Worm (Caenorhabditis elegans) whole organism, L2 larva: Measurements from ENCODE around the gene rad-50.

Experiments used
- C34F6.9 ChIP-seq: fragments of 150-350 bp; optimal IDR thresholded peaks from 2 replicates; lab custom pipeline; 2014; ENCODE audit warnings: missing biosample characterization, missing genetic modification characterization
- F13H6.1 ChIP-seq: sonication (generic microtip); optimal IDR thresholded peaks from 2 replicates; lab custom pipeline; 2016; ENCODE audit warnings: missing genetic modification characterization, missing compliant biosample characterization
- R02D3.7 ChIP-seq: fragments of 150-350 bp; optimal IDR thresholded peaks from 2 replicates; lab custom pipeline; 2014; ENCODE audit warnings: missing biosample characterization, missing genetic modification characterization
- Y55F3AM.14 ChIP-seq: fragments of 200-800 bp; sonication (Bioruptor generic); optimal IDR thresholded peaks from 2 replicates; lab custom pipeline; 2018; ENCODE audit warnings: mild to moderate bottlenecking, missing genetic modification characterization, missing compliant biosample characterization
- ZK546.5 ChIP-seq: sonication (generic microtip); optimal IDR thresholded peaks from 2 replicates; lab custom pipeline; 2017; ENCODE audit warnings: missing biosample characterization, missing genetic modification characterization
- alr-1 ChIP-seq: fragments of 150-350 bp; optimal IDR thresholded peaks from 2 replicates; lab custom pipeline; 2014; ENCODE audit warnings: missing biosample characterization, missing genetic modification characterization
- aly-2 ChIP-seq: fragments of 150-350 bp; optimal IDR thresholded peaks from 2 replicates; lab custom pipeline; 2014; ENCODE audit warnings: missing biosample characterization, missing genetic modification characterization
- blmp-1 ChIP-seq: sonication (generic microtip); optimal IDR thresholded peaks from 2 replicates; lab custom pipeline; 2017; ENCODE audit warnings: missing genetic modification characterization, mild to moderate bottlenecking, missing compliant biosample characterization, antibody characterized with exemption, moderate library complexity; ENCODE audit not compliant: insufficient read depth
- ceh-16 ChIP-seq: fragments of 150-350 bp; optimal IDR thresholded peaks from 2 replicates; lab custom pipeline; 2014; ENCODE audit warnings: missing biosample characterization, missing genetic modification characterization
- ceh-82 ChIP-seq: fragments of 150-350 bp; optimal IDR thresholded peaks from 2 replicates; lab custom pipeline; 2014; ENCODE audit warnings: missing biosample characterization, missing genetic modification characterization
- crh-2 ChIP-seq: sonication (generic microtip); optimal IDR thresholded peaks from 2 replicates; lab custom pipeline; 2017; ENCODE audit warnings: missing biosample characterization, missing genetic modification characterization
- dmd-4 ChIP-seq: sonication (generic microtip); optimal IDR thresholded peaks from 2 replicates; lab custom pipeline; 2017; ENCODE audit warnings: missing biosample characterization, missing genetic modification characterization
- elt-1 ChIP-seq: fragments of 150-350 bp; optimal IDR thresholded peaks from 2 replicates; lab custom pipeline; 2014; ENCODE audit warnings: missing biosample characterization, missing genetic modification characterization
- elt-3 ChIP-seq: sonication (generic microtip); optimal IDR thresholded peaks from 2 replicates; lab custom pipeline; 2017; ENCODE audit warnings: missing biosample characterization, missing genetic modification characterization
- fos-1 ChIP-seq: fragments of 150-350 bp; optimal IDR thresholded peaks from 2 replicates; lab custom pipeline; 2014; ENCODE audit warnings: missing biosample characterization, missing genetic modification characterization
- gmeb-1 ChIP-seq: fragments of 150-350 bp; optimal IDR thresholded peaks from 2 replicates; lab custom pipeline; 2014; ENCODE audit warnings: missing biosample characterization, missing genetic modification characterization
- lin-11 ChIP-seq: fragments of 150-350 bp; sonication (generic microtip); optimal IDR thresholded peaks from 2 replicates; lab custom pipeline; 2014; ENCODE audit warnings: missing biosample characterization, missing genetic modification characterization, inconsistent platforms, mixed read lengths
- lin-13 ChIP-seq: fragments of 150-350 bp; optimal IDR thresholded peaks from 2 replicates; lab custom pipeline; 2014; ENCODE audit warnings: missing biosample characterization, missing genetic modification reagents, missing genetic modification characterization
- lsy-2 ChIP-seq, 2 experiments: fragments of 150-350 bp in 1 of 2; sonication (generic microtip) in 1 of 2; optimal IDR thresholded peaks; 2 replicates each; lab custom pipeline; 2014 to 2017; ENCODE audit warnings: missing biosample characterization in 2 of 2, missing genetic modification characterization in 2 of 2
- mab-5 ChIP-seq: fragments of 150-350 bp; optimal IDR thresholded peaks from 2 replicates; lab custom pipeline; 2014; ENCODE audit warnings: missing biosample characterization, missing genetic modification characterization
- mbf-1 ChIP-seq: sonication (generic microtip); optimal IDR thresholded peaks from 2 replicates; lab custom pipeline; 2017; ENCODE audit warnings: missing biosample characterization, missing genetic modification characterization
- mdl-1 ChIP-seq, 2 experiments: fragments of 150-350 bp in 1 of 2; sonication (generic microtip) in 1 of 2; optimal IDR thresholded peaks; 2 replicates each; lab custom pipeline; 2017; ENCODE audit warnings: missing biosample characterization in 2 of 2, missing genetic modification characterization in 2 of 2
- nhr-10 ChIP-seq: sonication (generic microtip); optimal IDR thresholded peaks from 2 replicates; lab custom pipeline; 2017; ENCODE audit warnings: missing biosample characterization, missing genetic modification characterization
- nhr-11 ChIP-seq: fragments of 150-350 bp; optimal IDR thresholded peaks from 2 replicates; lab custom pipeline; 2014; ENCODE audit warnings: missing biosample characterization, missing genetic modification characterization
- nhr-129 ChIP-seq: fragments of 150-350 bp; optimal IDR thresholded peaks from 2 replicates; lab custom pipeline; 2014; ENCODE audit warnings: missing biosample characterization, missing genetic modification characterization
- nhr-21 ChIP-seq: fragments of 150-350 bp; optimal IDR thresholded peaks from 2 replicates; lab custom pipeline; 2014; ENCODE audit warnings: missing biosample characterization, missing genetic modification characterization
- nhr-23 ChIP-seq: fragments of 150-350 bp; optimal IDR thresholded peaks from 2 replicates; lab custom pipeline; 2014; ENCODE audit warnings: missing biosample characterization, missing genetic modification reagents, missing genetic modification characterization
- nhr-237 ChIP-seq: fragments of 150-350 bp; optimal IDR thresholded peaks from 2 replicates; lab custom pipeline; 2014; ENCODE audit warnings: missing biosample characterization, missing genetic modification characterization
- nhr-25 ChIP-seq: fragments of 150-350 bp; sonication (generic microtip); optimal IDR thresholded peaks from 3 replicates; lab custom pipeline; 2014; ENCODE audit warnings: missing biosample characterization, missing genetic modification characterization
- nhr-6 ChIP-seq: fragments of 150-350 bp; optimal IDR thresholded peaks from 2 replicates; lab custom pipeline; 2014; ENCODE audit warnings: missing biosample characterization, missing genetic modification characterization
- nhr-77 ChIP-seq: fragments of 150-350 bp; optimal IDR thresholded peaks from 2 replicates; lab custom pipeline; 2014; ENCODE audit warnings: missing biosample characterization, missing genetic modification characterization
- peb-1 ChIP-seq: fragments of 150-350 bp; optimal IDR thresholded peaks from 2 replicates; lab custom pipeline; 2014; ENCODE audit warnings: missing biosample characterization, missing genetic modification characterization
- sma-9 ChIP-seq, 2 experiments: fragments of 150-350 bp in 1 of 2; sonication (generic microtip) in 1 of 2; optimal IDR thresholded peaks; 2 replicates each; lab custom pipeline; 2014 to 2016; ENCODE audit warnings: missing genetic modification characterization in 2 of 2, mild to moderate bottlenecking in 1 of 2, missing biosample characterization in 1 of 2, missing compliant biosample characterization in 1 of 2, missing genetic modification reagents in 1 of 2, moderate library complexity in 1 of 2
- snpc-4 ChIP-seq: fragments of 150-350 bp; optimal IDR thresholded peaks from 2 replicates; lab custom pipeline; 2014; ENCODE audit warnings: missing biosample characterization, missing genetic modification characterization
- unc-39 ChIP-seq: fragments of 150-350 bp; optimal IDR thresholded peaks from 2 replicates; lab custom pipeline; 2014; ENCODE audit warnings: missing biosample characterization, missing genetic modification characterization
- unc-55 ChIP-seq: fragments of 150-350 bp; sonication (generic microtip); optimal IDR thresholded peaks from 3 replicates; lab custom pipeline; 2014; ENCODE audit warnings: missing biosample characterization, missing genetic modification reagents, missing genetic modification characterization
- unc-62 ChIP-seq: fragments of 150-350 bp; optimal IDR thresholded peaks from 2 replicates; lab custom pipeline; 2014; ENCODE audit warnings: missing biosample characterization, missing genetic modification reagents, missing genetic modification characterization
- ztf-11 ChIP-seq: sonication (generic microtip); optimal IDR thresholded peaks from 2 replicates; lab custom pipeline; 2017; ENCODE audit warnings: missing biosample characterization, missing genetic modification characterization
- ztf-4 ChIP-seq: fragments of 150-350 bp; optimal IDR thresholded peaks from 2 replicates; lab custom pipeline; 2014; ENCODE audit warnings: missing biosample characterization, missing genetic modification characterization

rad-50 gene

ce11 chrV:12235502-12235901 lies 9.9 kb upstream of the rad-50 start:
- no peak for TF ChIP-seq nhr-77 (tag; lab: Kevin White, UChicago)
- no peak for TF ChIP-seq nhr-10 (tag; lab: Kevin White, UChicago)
- peak; percentile 32 for TF ChIP-seq C34F6.9 (tag; lab: Kevin White, UChicago)
- no peak for TF ChIP-seq R02D3.7 (tag; lab: Kevin White, UChicago)
- no peak for TF ChIP-seq nhr-21 (tag; lab: Kevin White, UChicago)
- peak; percentile 57 for TF ChIP-seq sma-9 (GFP tag; optimal IDR thresholded peaks at IDR 0.05; lab: Kevin White, UChicago)
- TF ChIP-seq sma-9 (tag; optimal IDR thresholded peaks at IDR 0.05; lab: Kevin White, UChicago) = no peak
- TF ChIP-seq ztf-11 (tag; lab: Kevin White, UChicago) = no peak
- no peak for TF ChIP-seq elt-1 (tag; lab: Kevin White, UChicago)
- no peak for TF ChIP-seq ztf-4 (tag; lab: Kevin White, UChicago)
- TF ChIP-seq nhr-129 = peak; percentile 35
- peak in 1 of 2 experiments; percentile 25 for TF ChIP-seq lsy-2 (tag; optimal IDR thresholded peaks at IDR 0.05; lab: Kevin White, UChicago)
- TF ChIP-seq blmp-1 (tag; lab: Kevin White, UChicago) = no peak
- no peak for TF ChIP-seq ceh-16 (tag; lab: Kevin White, UChicago)
- TF ChIP-seq nhr-6 (tag; lab: Kevin White, UChicago) = no peak
- TF ChIP-seq nhr-237 = no peak
- no peak for TF ChIP-seq elt-3 (tag; lab: Kevin White, UChicago)
- peak; percentile 28 for TF ChIP-seq F13H6.1 (tag; lab: Kevin White, UChicago)
- no peak for TF ChIP-seq fos-1 (tag; lab: Kevin White, UChicago)
- TF ChIP-seq mbf-1 (tag; lab: Kevin White, UChicago) = no peak

- TF ChIP-seq unc-62 (GFP tag; lab: Kevin White, UChicago) (no peak), nhr-23 (no peak), nhr-77 (tag; lab: Kevin White, UChicago) (no peak), mdl-1 (tag; optimal IDR thresholded peaks at IDR 0.05; lab: Kevin White, UChicago) (no peak), ceh-16 (tag; lab: Kevin White, UChicago) (no peak), fos-1 (tag; lab: Kevin White, UChicago) (no peak), lin-13 (no peak), gmeb-1 (tag; lab: Kevin White, UChicago) (no peak), nhr-10 (tag; lab: Kevin White, UChicago) (no peak), nhr-129 (no peak), crh-2 (tag; lab: Kevin White, UChicago) (no peak), peb-1 (tag; lab: Kevin White, UChicago) (no peak), alr-1 (tag; lab: Kevin White, UChicago) (no peak), unc-55 (GFP tag; lab: Kevin White, UChicago) (no peak), ZK546.5 (no peak), nhr-11 (tag; lab: Kevin White, UChicago) (no peak), nhr-21 (tag; lab: Kevin White, UChicago) (no peak)
Observed at ce11 chrV:12241126-12241525, 4.3 kb upstream of the rad-50 start, which contains the start of gene ttr-22. ttr-22 (plus strand) TSS chrV:12241426.

- no peak for TF ChIP-seq dmd-4 (tag; lab: Kevin White, UChicago)
- TF ChIP-seq ztf-4 (tag; lab: Kevin White, UChicago) = no peak
- no peak for TF ChIP-seq lin-11 (tag; lab: Kevin White, UChicago)
- TF ChIP-seq alr-1 (tag; lab: Kevin White, UChicago) = no peak
- peak; percentile 13 for TF ChIP-seq gmeb-1 (tag; lab: Kevin White, UChicago)
- no peak for TF ChIP-seq fos-1 (tag; lab: Kevin White, UChicago)
- TF ChIP-seq C34F6.9 (tag; lab: Kevin White, UChicago) = peak; percentile 34
- peak; percentile 48 for TF ChIP-seq nhr-129
Observed at ce11 chrV:12245777-12246452, 469 bp downstream of the rad-50 start.

- no peak for TF ChIP-seq gmeb-1 (tag; lab: Kevin White, UChicago)
- TF ChIP-seq Y55F3AM.14 = no peak
- TF ChIP-seq mab-5 = no peak
- no peak for TF ChIP-seq nhr-25 (tag; lab: Kevin White, UChicago)
- no peak for TF ChIP-seq dmd-4 (tag; lab: Kevin White, UChicago)
- TF ChIP-seq F13H6.1 (tag; lab: Kevin White, UChicago) = no peak
- no peak for TF ChIP-seq snpc-4 (tag; lab: Kevin White, UChicago)
- TF ChIP-seq mdl-1 (tag; optimal IDR thresholded peaks at IDR 0.05; lab: Kevin White, UChicago) = no peak
- no peak for TF ChIP-seq unc-39 (tag; lab: Kevin White, UChicago)
- no peak for TF ChIP-seq ceh-82 (tag; lab: Kevin White, UChicago)
- TF ChIP-seq aly-2 (tag; lab: Kevin White, UChicago) = no peak
- TF ChIP-seq crh-2 (tag; lab: Kevin White, UChicago) = no peak
- TF ChIP-seq ztf-4 (tag; lab: Kevin White, UChicago) = no peak
- TF ChIP-seq, all 48 proteins: peak for 0
Observed at ce11 chrV:12251041-12251440, 5.6 kb downstream of the rad-50 start, which contains the start of gene T04H1.5. T04H1.5 (plus strand) TSS chrV:12251341.
